Worm (Caenorhabditis elegans): Measurements from ENCODE around the gene srg-1.

DNA sequence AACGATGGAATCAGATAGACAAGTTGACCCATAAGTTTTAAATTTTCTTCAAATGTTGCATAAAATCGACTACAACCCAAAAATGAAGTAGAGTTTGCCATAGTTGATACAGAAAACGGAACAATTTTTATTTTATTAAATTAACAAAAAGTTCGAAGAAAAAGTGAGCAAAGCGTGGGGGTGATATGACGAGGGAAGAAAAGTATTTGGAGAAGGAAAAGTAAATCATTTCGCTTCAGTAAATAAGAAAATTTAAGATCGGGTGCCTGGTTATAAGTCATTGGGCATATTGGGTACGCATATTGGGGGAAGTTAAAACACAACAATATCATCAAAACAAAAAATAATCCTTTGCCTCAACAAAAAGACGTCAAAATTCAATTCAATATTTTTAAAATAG, 7.7 kb upstream of the srg-1 start, which contains the start of gene srg-6:
- no peak for TF ChIP-seq sptf-1 (tag; optimal IDR thresholded peaks at IDR 0.05)
- TF ChIP-seq pha-4 (tag; optimal IDR thresholded peaks at IDR 0.05) = no peak
- no peak for TF ChIP-seq elt-1 (tag; optimal IDR thresholded peaks at IDR 0.05; ENCODE audit: borderline replicate concordance, insufficient read depth)
- no peak for TF ChIP-seq ceh-83 (GFP tag; optimal IDR thresholded peaks at IDR 0.05)
- no peak for TF ChIP-seq unc-39 (tag; optimal IDR thresholded peaks at IDR 0.05)
- no peak for TF ChIP-seq bed-3 (GFP tag; optimal IDR thresholded peaks at IDR 0.05)
